Worm (Caenorhabditis elegans): ENCODE results near the gene gst-7.
"Not testable (repeated sequence)": the region's sequence is repeated elsewhere in the genome, so short reads cannot be mapped to it uniquely, and the experiment has no call there.

- TF ChIP-seq him-1, W03F9.2 (tag; optimal IDR thresholded peaks at IDR 0.05): not testable (repeated sequence)
Measured at ce11 chrII:4903696-4904095, 21.8 kb downstream of the gst-7 start, which contains the start of gene sgt-1.
